Fruit fly (Drosophila melanogaster) whole organism, embryonic: ENCODE data around the gene CG33293.

Experiments used
- Adf1 ChIP-seq: fragments of 200-800 bp; sonication (Bioruptor generic); IDR thresholded peaks from 2 replicates; pipeline ENCODE4 v1.3.6; 2022; ENCODE audit warnings: missing biosample characterization, missing genetic modification characterization
- Aef1 ChIP-seq: fragments of 200-800 bp; sonication (Bioruptor generic); IDR thresholded peaks from 3 replicates; pipeline ENCODE4 v1.3.6; 2022; ENCODE audit warnings: missing biosample characterization, missing genetic modification characterization
- Awh ChIP-seq: fragments of 200-800 bp; sonication (Bioruptor generic); IDR thresholded peaks from 2 replicates; pipeline ENCODE4, ENCODE4 v1.3.6; 2022; ENCODE audit warnings: missing biosample characterization, missing genetic modification characterization
- B-H1 ChIP-seq: fragments of 200-800 bp; sonication (Bioruptor generic); IDR thresholded peaks from 3 replicates; pipeline ENCODE4 v1.3.6; 2022; ENCODE audit warnings: missing biosample characterization, missing genetic modification characterization
- C15 ChIP-seq: fragments of 200-800 bp; sonication (Bioruptor generic); IDR thresholded peaks from 3 replicates; pipeline ENCODE4 v1.3.6; 2022; ENCODE audit warnings: missing biosample characterization, missing genetic modification characterization
- CG10267 ChIP-seq: fragments of 200-800 bp; sonication (Bioruptor generic); optimal IDR thresholded peaks from 2 replicates; lab custom pipeline; 2018; ENCODE audit warnings: missing biosample characterization, mild to moderate bottlenecking, missing genetic modification characterization, moderate library complexity
- CG10321 ChIP-seq: fragments of 200-800 bp; sonication (Bioruptor generic); IDR thresholded peaks from 2 replicates; pipeline ENCODE4 v1.3.6; 2022; ENCODE audit warnings: missing biosample characterization, missing genetic modification characterization
- CG10366 ChIP-seq: fragments of 200-800 bp; sonication (Bioruptor generic); IDR thresholded peaks from 2 replicates; pipeline ENCODE4 v1.3.6; 2022; ENCODE audit warnings: missing biosample characterization, missing genetic modification characterization
- CG12071 ChIP-seq: fragments of 200-800 bp; sonication (Bioruptor generic); optimal IDR thresholded peaks from 3 replicates; lab custom pipeline; 2018; ENCODE audit warnings: missing biosample characterization, mild to moderate bottlenecking, missing genetic modification characterization
- CG13775 ChIP-seq: fragments of 200-800 bp; sonication (Bioruptor generic); optimal IDR thresholded peaks from 3 replicates; lab custom pipeline; 2017; ENCODE audit warnings: missing biosample characterization, mild to moderate bottlenecking, missing genetic modification characterization
- CG14050 ChIP-seq: fragments of 200-800 bp; sonication (Bioruptor generic); IDR thresholded peaks from 3 replicates; pipeline ENCODE4 v1.3.6; 2022; ENCODE audit warnings: missing biosample characterization, missing genetic modification characterization
- CG14710 ChIP-seq: fragments of 200-800 bp; sonication (Bioruptor generic); optimal IDR thresholded peaks from 3 replicates; lab custom pipeline; 2019; ENCODE audit warnings: missing biosample characterization, mild to moderate bottlenecking, missing genetic modification characterization, moderate library complexity
- CG15696 ChIP-seq: fragments of 200-800 bp; sonication (Bioruptor generic); optimal IDR thresholded peaks from 2 replicates; lab custom pipeline; 2019; ENCODE audit warnings: missing biosample characterization, mild to moderate bottlenecking, missing genetic modification characterization, moderate library complexity
- CG1647 ChIP-seq: fragments of 200-800 bp; sonication (Bioruptor generic); optimal IDR thresholded peaks from 3 replicates; lab custom pipeline; 2016; ENCODE audit warnings: missing biosample characterization, missing genetic modification characterization
- CG16779 ChIP-seq: fragments of 200-800 bp; sonication (Bioruptor generic); IDR thresholded peaks from 2 replicates; pipeline ENCODE4 v1.3.6; 2022; ENCODE audit warnings: missing biosample characterization, missing genetic modification characterization
- CG17328 ChIP-seq: fragments of 200-800 bp; sonication (Bioruptor generic); IDR thresholded peaks from 2 replicates; pipeline ENCODE4 v1.3.6; 2022; ENCODE audit warnings: missing biosample characterization, missing genetic modification characterization
- CG17359 ChIP-seq: fragments of 200-800 bp; sonication (Bioruptor generic); optimal IDR thresholded peaks from 3 replicates; lab custom pipeline; 2018; ENCODE audit warnings: missing biosample characterization, mild to moderate bottlenecking, missing genetic modification characterization, moderate library complexity
- CG17802 ChIP-seq: fragments of 200-800 bp; sonication (Bioruptor generic); optimal IDR thresholded peaks from 2 replicates; lab custom pipeline; 2018; ENCODE audit warnings: missing biosample characterization, mild to moderate bottlenecking, missing genetic modification characterization, moderate library complexity
- CG17829 ChIP-seq: fragments of 200-800 bp; optimal IDR thresholded peaks from 2 replicates; lab custom pipeline; 2019; ENCODE audit warnings: missing biosample characterization, mild to moderate bottlenecking, missing genetic modification characterization, moderate library complexity
- CG3281 ChIP-seq: fragments of 200-800 bp; sonication (Bioruptor generic); optimal IDR thresholded peaks from 3 replicates; lab custom pipeline; 2017; ENCODE audit warnings: missing biosample characterization, mild to moderate bottlenecking, missing genetic modification characterization
- CG3407 ChIP-seq: fragments of 200-800 bp; sonication (Bioruptor generic); optimal IDR thresholded peaks from 2 replicates; lab custom pipeline; 2018; ENCODE audit warnings: missing biosample characterization, mild to moderate bottlenecking, missing genetic modification characterization
- CG34376 ChIP-seq: fragments of 200-800 bp; sonication (Bioruptor generic); optimal IDR thresholded peaks from 2 replicates; lab custom pipeline; 2018; ENCODE audit warnings: missing biosample characterization, mild to moderate bottlenecking, missing genetic modification characterization
- CG4282 ChIP-seq: fragments of 200-800 bp; sonication (Bioruptor generic); optimal IDR thresholded peaks from 2 replicates; lab custom pipeline; 2016; ENCODE audit warnings: missing biosample characterization, missing genetic modification characterization
- CG4707 ChIP-seq: fragments of 200-800 bp; sonication (Bioruptor generic); optimal IDR thresholded peaks from 2 replicates; lab custom pipeline; 2018; ENCODE audit warnings: missing biosample characterization, mild to moderate bottlenecking, missing genetic modification characterization, moderate library complexity
- CG7357 ChIP-seq: fragments of 200-800 bp; sonication (Bioruptor generic); IDR thresholded peaks from 3 replicates; pipeline ENCODE4 v1.3.6; 2022; ENCODE audit warnings: missing biosample characterization, missing genetic modification characterization
- CG7928 ChIP-seq: fragments of 200-800 bp; sonication (Bioruptor generic); optimal IDR thresholded peaks from 2 replicates; lab custom pipeline; 2017; ENCODE audit warnings: missing biosample characterization, mild to moderate bottlenecking, missing genetic modification characterization
- CG9817 ChIP-seq: fragments of 200-800 bp; sonication (Bioruptor generic); optimal IDR thresholded peaks from 2 replicates; lab custom pipeline; 2018; ENCODE audit warnings: missing biosample characterization, mild to moderate bottlenecking, missing genetic modification characterization, moderate library complexity
- D19B ChIP-seq: fragments of 200-800 bp; sonication (Bioruptor generic); optimal IDR thresholded peaks from 2 replicates; lab custom pipeline; 2017; ENCODE audit warnings: missing biosample characterization, mild to moderate bottlenecking, missing genetic modification characterization
- Dbx ChIP-seq: fragments of 200-800 bp; sonication (Bioruptor generic); IDR thresholded peaks from 3 replicates; pipeline ENCODE4 v1.3.6; 2022; ENCODE audit warnings: missing biosample characterization, missing genetic modification characterization
- Deaf1 ChIP-seq: fragments of 200-800 bp; optimal IDR thresholded peaks from 3 replicates; lab custom pipeline; 2019; ENCODE audit warnings: missing biosample characterization, mild to moderate bottlenecking, missing genetic modification characterization, moderate library complexity
- HmgZ ChIP-seq: fragments of 200-800 bp; sonication (Bioruptor generic); optimal IDR thresholded peaks from 2 replicates; lab custom pipeline; 2018; ENCODE audit warnings: missing biosample characterization, mild to moderate bottlenecking, missing genetic modification characterization
- Lhr ChIP-seq: fragments of 200-800 bp; sonication (Bioruptor generic); optimal IDR thresholded peaks from 3 replicates; lab custom pipeline; 2017; ENCODE audit warnings: mild to moderate bottlenecking, missing biosample characterization, missing genetic modification reagents, missing genetic modification characterization
- Med ChIP-seq: fragments of 200-800 bp; sonication (Bioruptor generic); peaks from one replicate; lab custom pipeline; 2016; ENCODE audit warnings: missing biosample characterization, missing genetic modification characterization, mild to moderate bottlenecking, inconsistent platforms, moderate library complexity
- Pdp1 ChIP-seq, 2 experiments: fragments of 200-800 bp; sonication (Bioruptor generic); optimal IDR thresholded peaks; 3 replicates each; lab custom pipeline; 2016; ENCODE audit warnings: missing biosample characterization in 2 of 2, missing genetic modification characterization in 2 of 2, mild to moderate bottlenecking in 1 of 2, moderate library complexity in 1 of 2
- Sox100B ChIP-seq: fragments of 200-800 bp; sonication (Bioruptor generic); optimal IDR thresholded peaks from 3 replicates; lab custom pipeline; 2018; ENCODE audit warnings: missing biosample characterization, mild to moderate bottlenecking, missing genetic modification characterization
- Ssrp ChIP-seq: fragments of 200-800 bp; sonication (Bioruptor generic); optimal IDR thresholded peaks from 2 replicates; lab custom pipeline; 2018; ENCODE audit warnings: missing biosample characterization, mild to moderate bottlenecking, missing genetic modification characterization, moderate library complexity
- TFAM ChIP-seq: fragments of 200-800 bp; sonication (Bioruptor generic); optimal IDR thresholded peaks from 2 replicates; lab custom pipeline; 2017; ENCODE audit warnings: missing biosample characterization, missing genetic modification characterization, inconsistent platforms
- ac ChIP-seq: fragments of 200-800 bp; sonication (Bioruptor generic); optimal IDR thresholded peaks from 3 replicates; lab custom pipeline; 2017; ENCODE audit warnings: missing biosample characterization, mild to moderate bottlenecking, missing genetic modification characterization
- ase ChIP-seq: fragments of 200-800 bp; sonication (Bioruptor generic); IDR thresholded peaks from 3 replicates; pipeline ENCODE4 v1.3.6; 2022; ENCODE audit warnings: missing biosample characterization, missing genetic modification characterization
- croc ChIP-seq: fragments of 200-800 bp; sonication (Bioruptor generic); conservative IDR thresholded peaks from 3 replicates; pipeline ENCODE4 v1.3.6; 2022; ENCODE audit warnings: missing biosample characterization, missing genetic modification characterization
- danr ChIP-seq: fragments of 200-800 bp; sonication (Bioruptor generic); IDR thresholded peaks from 2 replicates; pipeline ENCODE4 v1.3.6; 2022; ENCODE audit warnings: missing biosample characterization, missing genetic modification characterization
- disco-r ChIP-seq: fragments of 200-800 bp; sonication (Bioruptor generic); optimal IDR thresholded peaks from 2 replicates; lab custom pipeline; 2016; ENCODE audit warnings: missing biosample characterization, missing genetic modification characterization
- h ChIP-seq: fragments of >200 bp; optimal IDR thresholded peaks from 2 replicates; lab custom pipeline; 2017
- ham ChIP-seq: fragments of 200-800 bp; sonication (Bioruptor generic); IDR thresholded peaks from 2 replicates; pipeline ENCODE4 v1.3.6; 2022; ENCODE audit warnings: missing biosample characterization, missing genetic modification characterization
- inv ChIP-seq: fragments of 200-800 bp; sonication (Bioruptor generic); IDR thresholded peaks from 2 replicates; pipeline ENCODE4 v1.3.6; 2022; ENCODE audit warnings: missing biosample characterization, missing genetic modification characterization; ENCODE audit not compliant: partially characterized antibody
- jumu ChIP-seq: fragments of 200-800 bp; sonication (Bioruptor generic); optimal IDR thresholded peaks from 3 replicates; lab custom pipeline; 2016; ENCODE audit warnings: missing biosample characterization, missing genetic modification characterization
- ken ChIP-seq: fragments of 200-800 bp; sonication (Bioruptor generic); IDR thresholded peaks from 3 replicates; pipeline ENCODE4 v1.3.6; 2022; ENCODE audit warnings: missing biosample characterization, missing genetic modification characterization
- phol ChIP-seq: fragments of 200-800 bp; sonication (Bioruptor generic); optimal IDR thresholded peaks from 3 replicates; lab custom pipeline; 2018; ENCODE audit warnings: missing biosample characterization, mild to moderate bottlenecking, missing genetic modification characterization, moderate library complexity
- sim ChIP-seq: fragments of 200-800 bp; sonication (Bioruptor generic); IDR thresholded peaks from 2 replicates; pipeline ENCODE4 v1.3.6; 2022; ENCODE audit warnings: missing biosample characterization, missing genetic modification characterization
- sisA ChIP-seq: fragments of 200-800 bp; sonication (Bioruptor generic); IDR thresholded peaks from 2 replicates; pipeline ENCODE4 v1.3.6; 2022; ENCODE audit warnings: missing biosample characterization, missing genetic modification characterization
- sob ChIP-seq: fragments of 200-800 bp; sonication (Bioruptor generic); IDR thresholded peaks from 2 replicates; pipeline ENCODE4 v1.3.6; 2022; ENCODE audit warnings: missing biosample characterization, missing genetic modification characterization
- zen2 ChIP-seq: fragments of 200-800 bp; sonication (Bioruptor generic); IDR thresholded peaks from 3 replicates; pipeline ENCODE4 v1.3.6; 2022; ENCODE audit warnings: missing biosample characterization, missing genetic modification characterization; ENCODE audit not compliant: partially characterized antibody

The CG33293 gene

dm6 chr3R:5198302-5198701, 42.2 kb downstream of the CG33293 start (continued):
- TF ChIP-seq ase (GFP tag; lab: Robert Waterston, UW): no peak
- TF ChIP-seq CG10267 (tag; lab: Kevin White, UChicago): peak; percentile 7
- TF ChIP-seq CG16779 (GFP tag; lab: Robert Waterston, UW): no peak
- TF ChIP-seq Ssrp: no peak
- peak; percentile 41; the same call in 1 of the 2 replicates for TF ChIP-seq CG17328 (GFP tag; lab: Robert Waterston, UW)
- peak; percentile 67; the same call in 2 of the 3 replicates for TF ChIP-seq Dbx (GFP tag; lab: Robert Waterston, UW)
- no peak for TF ChIP-seq ham (GFP tag; lab: Robert Waterston, UW)
- TF ChIP-seq B-H1 (GFP tag; lab: Robert Waterston, UW): no peak; the same call in 2 of the 3 replicates
- peak; percentile 5 for TF ChIP-seq CG12071 (GFP tag; lab: Kevin White, UChicago)
- no peak for TF ChIP-seq CG4707 (GFP tag; lab: Kevin White, UChicago)
- no peak for TF ChIP-seq CG4282 (GFP tag; lab: Kevin White, UChicago)
- TF ChIP-seq h: no peak
- no peak for TF ChIP-seq CG10321 (GFP tag; lab: Robert Waterston, UW)
- TF ChIP-seq Pdp1 (GFP tag; optimal IDR thresholded peaks at IDR 0.05; lab: Kevin White, UChicago): peak in 1 of 2 experiments; percentile 45
- peak; percentile 55 for TF ChIP-seq CG9817
- TF ChIP-seq CG7928 (GFP tag; lab: Kevin White, UChicago): no peak
- peak; percentile 67 for TF ChIP-seq CG3281 (GFP tag; lab: Kevin White, UChicago)
- TF ChIP-seq CG10366 (GFP tag; lab: Robert Waterston, UW): peak; percentile 57
- TF ChIP-seq Med: peak; percentile 90
- TF ChIP-seq CG15696: no peak
- TF ChIP-seq CG17802 (tag; lab: Kevin White, UChicago): no peak
- TF ChIP-seq CG34376: no peak
- peak; percentile 38 for TF ChIP-seq HmgZ (tag; lab: Kevin White, UChicago)
- TF ChIP-seq CG13775 (GFP tag; lab: Kevin White, UChicago): peak; percentile 48
- TF ChIP-seq CG14050 (GFP tag; lab: Robert Waterston, UW): no peak
- TF ChIP-seq sim (GFP tag; lab: Robert Waterston, UW): no peak
- TF ChIP-seq Deaf1: peak; percentile 96
- no peak for TF ChIP-seq inv
- no peak for TF ChIP-seq croc
- TF ChIP-seq TFAM (GFP tag; lab: Kevin White, UChicago): no peak
- no peak for TF ChIP-seq disco-r
- TF ChIP-seq CG1647 (GFP tag; lab: Kevin White, UChicago): peak; percentile 34
- peak; percentile 42; the same call in 1 of the 2 replicates for TF ChIP-seq Adf1 (GFP tag; lab: Robert Waterston, UW)
- no peak for TF ChIP-seq Lhr
- no peak for TF ChIP-seq zen2
- peak; percentile 50 for TF ChIP-seq jumu (GFP tag; lab: Kevin White, UChicago)
- no peak for TF ChIP-seq C15 (GFP tag; lab: Robert Waterston, UW)
- TF ChIP-seq Sox100B (GFP tag; lab: Kevin White, UChicago): no peak
- no peak for TF ChIP-seq CG17829 (tag; lab: Kevin White, UChicago)
- TF ChIP-seq D19B: peak; percentile 27
- TF ChIP-seq danr (GFP tag; lab: Robert Waterston, UW): no peak
- peak; percentile 20 for TF ChIP-seq phol (tag; lab: Kevin White, UChicago)
- peak; percentile 57 for TF ChIP-seq CG17359 (tag; lab: Kevin White, UChicago)
- no peak for TF ChIP-seq CG3407 (GFP tag; lab: Kevin White, UChicago)
- no peak for TF ChIP-seq Awh (GFP tag; lab: Robert Waterston, UW)
- no peak for TF ChIP-seq CG14710 (tag; lab: Kevin White, UChicago)
- 0 out of 3 replicates have a peak, but pooled peaks have one; percentile 8 for TF ChIP-seq CG7357 (GFP tag; lab: Robert Waterston, UW)
- TF ChIP-seq sisA (GFP tag; lab: Robert Waterston, UW): no peak; the same call in 1 of the 2 replicates
- no peak for TF ChIP-seq ac (GFP tag; lab: Kevin White, UChicago)
- no peak; the same call in 1 of the 2 replicates for TF ChIP-seq sob
- TF ChIP-seq Aef1 (GFP tag; lab: Robert Waterston, UW): no peak
- no peak for TF ChIP-seq ken
